Worm (Caenorhabditis elegans) whole organism, L3 larva: ENCODE measurements around the gene hda-10.

ENCODE experiments used
- ZK546.5 ChIP-seq: sonication (generic microtip); optimal IDR thresholded peaks from 2 replicates; lab custom pipeline; 2017; ENCODE audit warnings: missing biosample characterization, missing genetic modification characterization
- lsy-12 ChIP-seq: sonication (generic microtip); optimal IDR thresholded peaks from 2 replicates; lab custom pipeline; 2016; ENCODE audit warnings: mild to moderate bottlenecking, missing genetic modification characterization, missing compliant biosample characterization
- mml-1 ChIP-seq: fragments of 150-350 bp; sonication (generic microtip); optimal IDR thresholded peaks from 3 replicates; lab custom pipeline; 2014; ENCODE audit warnings: missing biosample characterization, missing genetic modification characterization
- nhr-237 ChIP-seq: fragments of 150-350 bp; optimal IDR thresholded peaks from 2 replicates; lab custom pipeline; 2014; ENCODE audit warnings: missing biosample characterization, missing genetic modification characterization
- nhr-77 ChIP-seq: fragments of 150-350 bp; optimal IDR thresholded peaks from 2 replicates; lab custom pipeline; 2014; ENCODE audit warnings: missing biosample characterization, missing genetic modification characterization
- pha-4 ChIP-seq: fragments of 150-350 bp; optimal IDR thresholded peaks from 2 replicates; lab custom pipeline; 2014; ENCODE audit warnings: missing biosample characterization, missing genetic modification reagents, missing genetic modification characterization
- pqm-1 ChIP-seq: fragments of 150-350 bp; optimal IDR thresholded peaks from 2 replicates; lab custom pipeline; 2017; ENCODE audit warnings: missing biosample characterization, missing genetic modification characterization, inconsistent platforms
- ztf-11 ChIP-seq: fragments of 150-350 bp; optimal IDR thresholded peaks from 2 replicates; lab custom pipeline; 2014; ENCODE audit warnings: missing biosample characterization, missing genetic modification characterization

Gene hda-10

DNA sequence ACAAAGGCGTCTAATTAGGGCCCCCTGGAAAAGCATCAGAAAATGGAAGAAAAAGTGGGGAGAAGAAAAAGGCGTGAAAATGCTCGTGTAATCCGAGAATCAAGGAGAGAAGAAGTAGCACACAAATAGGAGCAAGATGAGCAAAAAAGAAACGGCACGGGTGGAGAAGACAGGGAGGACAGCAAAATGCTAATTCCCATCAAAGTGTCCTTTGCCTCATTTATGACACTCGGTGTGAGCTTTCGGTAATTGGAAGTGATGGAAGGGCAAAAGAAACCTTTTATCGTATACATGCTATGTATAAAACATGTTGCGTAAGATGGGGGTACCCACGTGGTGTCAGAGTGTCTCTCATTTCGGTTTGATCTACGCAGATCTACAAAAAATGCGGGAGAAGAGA lies 51.0 kb downstream of the hda-10 start:
- TF ChIP-seq ztf-11 (tag; lab: Kevin White, UChicago) (no peak), ZK546.5 (no peak), lsy-12 (no peak), pqm-1 (tag; lab: Kevin White, UChicago) (no peak)

DNA sequence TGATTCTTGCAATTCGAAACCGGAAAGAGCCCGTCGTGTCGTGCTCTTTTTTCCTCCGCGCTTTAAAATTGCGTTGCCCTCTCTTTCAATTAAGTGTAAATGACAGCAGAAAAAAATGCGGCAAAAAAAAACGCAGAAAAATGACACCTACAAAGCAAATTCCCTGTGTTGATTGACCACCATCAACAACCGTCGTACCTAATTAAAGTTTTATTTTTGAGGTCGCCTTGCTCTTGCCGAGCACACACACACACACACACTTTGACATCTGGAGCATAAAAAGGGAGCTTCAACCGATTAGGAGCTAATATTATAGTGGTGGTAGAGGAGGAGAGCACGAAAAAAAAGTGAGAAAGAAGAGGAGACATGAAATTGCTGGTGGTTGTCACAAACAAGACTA lies 53.4 kb downstream of the hda-10 start:
- no peak for TF ChIP-seq nhr-77 (tag; lab: Kevin White, UChicago)
- TF ChIP-seq pqm-1 (tag; lab: Kevin White, UChicago), result no peak
- TF ChIP-seq mml-1, result no peak
- no peak for TF ChIP-seq pha-4 (tag; lab: Kevin White, UChicago)
- no peak for TF ChIP-seq nhr-237 (tag; lab: Kevin White, UChicago)
